Fruit fly (Drosophila melanogaster): ENCODE data around the gene Rat1.

The Rat1 gene

DNA sequence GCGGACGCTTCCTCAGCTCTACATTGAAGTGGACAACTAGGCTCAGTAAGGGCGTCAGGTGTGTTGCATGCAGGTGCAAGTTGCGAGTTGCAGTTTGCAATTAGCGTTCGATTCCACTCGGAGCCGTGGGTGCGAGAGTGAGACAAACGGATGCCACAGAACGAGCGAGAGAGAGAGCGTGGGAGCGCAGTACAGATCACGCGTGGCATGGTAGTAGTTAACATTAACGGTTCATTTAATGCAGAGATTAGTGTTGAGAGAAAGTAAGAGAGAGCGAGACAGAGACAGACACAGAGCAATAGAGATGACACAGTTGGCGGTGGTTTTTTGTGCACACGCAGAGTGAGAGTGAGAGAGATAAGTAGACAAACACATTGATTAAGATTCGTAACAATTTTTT is 31.8 kb downstream of the Rat1 start:
- TF ChIP-seq CG8632 (GFP tag; optimal IDR thresholded peaks at IDR 0.05) (no peak), eg (GFP tag; IDR thresholded peaks at IDR 0.05) (no peak), topi (GFP tag; optimal IDR thresholded peaks at IDR 0.05) (no peak), Ets96B (tag; optimal IDR thresholded peaks at IDR 0.05) (no peak), CG6163 (GFP tag; IDR thresholded peaks at IDR 0.05) (no peak), pdm3 (GFP tag; optimal IDR thresholded peaks at IDR 0.05) (no peak), Ets21C (GFP tag; optimal IDR thresholded peaks at IDR 0.05) (no peak), lz (GFP tag; optimal IDR thresholded peaks at IDR 0.05) (no peak), Smox (GFP tag; optimal IDR thresholded peaks at IDR 0.05) (no peak), acj6 (GFP tag; optimal IDR thresholded peaks at IDR 0.05) (no peak), CG32006 (GFP tag; optimal IDR thresholded peaks at IDR 0.05) (no peak), CG10669 (GFP tag; optimal IDR thresholded peaks at IDR 0.05) (no peak), Blimp-1 (GFP tag; optimal IDR thresholded peaks at IDR 0.05) (no peak)

DNA sequence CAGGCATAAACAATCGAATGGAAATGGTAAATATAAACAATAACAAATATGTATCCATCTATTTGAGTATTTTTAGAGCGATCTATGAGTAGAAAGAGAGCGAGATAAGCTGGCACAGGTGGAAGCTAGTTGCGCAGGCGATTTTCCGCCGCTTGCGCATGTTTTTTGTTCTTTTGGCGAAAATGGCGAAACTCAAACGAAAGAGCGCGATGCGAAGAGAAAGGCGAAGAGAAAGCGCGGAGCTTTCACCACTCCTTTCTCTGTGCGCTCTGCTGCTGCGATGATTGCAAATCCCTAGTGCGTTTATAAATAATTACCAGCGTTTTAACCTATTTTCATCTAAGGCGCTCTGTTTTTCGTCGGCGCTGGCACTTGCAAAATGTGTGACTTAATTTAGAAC is 33.8 kb downstream of the Rat1 start:
- TF ChIP-seq spab (GFP tag; optimal IDR thresholded peaks at IDR 0.05) (no peak), CG32006 (GFP tag; optimal IDR thresholded peaks at IDR 0.05) (no peak), CG8319 (GFP tag; optimal IDR thresholded peaks at IDR 0.05) (no peak), fd85E (GFP tag; optimal IDR thresholded peaks at IDR 0.05) (no peak), CG10631 (GFP tag; optimal IDR thresholded peaks at IDR 0.05) (no peak), Hr39 (GFP tag; optimal IDR thresholded peaks at IDR 0.05) (no peak), CG6808 (GFP tag; optimal IDR thresholded peaks at IDR 0.05) (no peak), CG1621 (tag; optimal IDR thresholded peaks at IDR 0.05) (no peak), CG11294 (GFP tag; IDR thresholded peaks at IDR 0.05) (no peak), Blimp-1 (GFP tag; optimal IDR thresholded peaks at IDR 0.05) (no peak), OdsH (GFP tag; optimal IDR thresholded peaks at IDR 0.05) (no peak), CG8632 (GFP tag; optimal IDR thresholded peaks at IDR 0.05) (no peak), CG6792 (GFP tag; optimal IDR thresholded peaks at IDR 0.05) (no peak), Sox15 (GFP tag; optimal IDR thresholded peaks at IDR 0.05) (no peak), CG31627 (GFP tag; optimal IDR thresholded peaks at IDR 0.05) (no peak), pdm3 (GFP tag; optimal IDR thresholded peaks at IDR 0.05) (no peak)

DNA sequence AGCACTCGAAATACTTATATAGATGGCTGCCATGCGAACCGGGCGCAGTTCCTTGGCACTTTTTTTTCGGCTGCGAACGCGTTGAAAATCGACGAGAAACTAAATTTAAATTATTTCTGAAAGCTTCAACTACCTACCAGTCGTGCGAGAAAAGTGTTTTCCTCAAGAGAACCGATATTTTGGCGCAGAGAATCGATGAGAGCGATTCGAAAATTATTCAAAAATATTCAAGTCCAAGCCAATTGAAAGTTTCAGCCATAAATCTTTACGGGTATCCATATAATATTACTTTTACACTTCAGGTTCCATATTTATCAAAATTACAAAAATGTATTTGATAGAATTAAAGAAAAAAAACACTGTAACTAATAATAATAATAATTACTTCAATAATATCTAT is 34.8 kb downstream of the Rat1 start, which contains the start of gene CG18304:
Gene CG18304, minus strand, starts transcription at position 101 of the 400 bp plus-strand sequence.
- TF ChIP-seq CG6276 (GFP tag; optimal IDR thresholded peaks at IDR 0.05) (no peak), CG6163 (GFP tag; IDR thresholded peaks at IDR 0.05) (no peak), net (GFP tag; optimal IDR thresholded peaks at IDR 0.05) (no peak), CG11762 (GFP tag; optimal IDR thresholded peaks at IDR 0.05; ENCODE audit: insufficient read depth) (no peak), cyc (GFP tag; optimal IDR thresholded peaks at IDR 0.05) (no peak), CG6854 (GFP tag; optimal IDR thresholded peaks at IDR 0.05) (no peak), esn (GFP tag; optimal IDR thresholded peaks at IDR 0.05) (no peak), CG9139 (GFP tag; optimal IDR thresholded peaks at IDR 0.05) (no peak), CG8632 (GFP tag; optimal IDR thresholded peaks at IDR 0.05) (no peak), Eip93F (GFP tag; optimal IDR thresholded peaks at IDR 0.05) (no peak), Sox102F (GFP tag; optimal IDR thresholded peaks at IDR 0.05) (no peak), spab (GFP tag; optimal IDR thresholded peaks at IDR 0.05) (no peak), CG11902 (GFP tag; optimal IDR thresholded peaks at IDR 0.05) (no peak)

DNA sequence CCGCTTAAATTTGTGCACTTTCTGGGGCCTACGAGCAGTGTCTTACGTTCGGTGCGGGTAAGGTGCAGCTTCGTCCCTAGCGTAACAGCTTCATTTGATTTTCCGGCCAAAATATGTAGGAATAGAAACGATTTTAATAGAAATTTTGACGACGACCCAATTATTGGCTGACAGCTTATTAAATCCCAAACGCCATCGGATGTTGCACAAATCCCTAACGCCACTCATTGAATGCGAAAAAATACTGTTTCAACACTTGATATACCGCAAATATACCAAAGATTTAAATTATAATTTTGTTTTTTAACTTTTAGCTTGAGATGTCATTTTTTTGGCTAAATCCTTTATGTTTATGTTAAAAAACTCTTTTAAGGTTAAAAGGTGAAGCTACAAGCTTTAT is 37.2 kb downstream of the Rat1 start, which contains the start of gene Fgop2:
Gene Fgop2, minus strand, starts transcription at position 202 of the 400 bp plus-strand sequence.
- TF ChIP-seq OdsH (GFP tag; optimal IDR thresholded peaks at IDR 0.05) (no peak), Sox14 (GFP tag; optimal IDR thresholded peaks at IDR 0.05) (peak; percentile 40), achi (GFP tag; optimal IDR thresholded peaks at IDR 0.05) (peak; percentile 64), CG8319 (GFP tag; optimal IDR thresholded peaks at IDR 0.05) (no peak)

All from whole organism, prepupa.